Worm (Caenorhabditis elegans): ENCODE data around the gene C04E12.4.

ce11 chrV:3333334-3333733 lies 29.2 kb upstream of the C04E12.4 start, which contains the start of gene C17B7.5:
- no peak for TF ChIP-seq ztf-29 (GFP tag; IDR thresholded peaks at IDR 0.05)
- no peak for TF ChIP-seq ztf-23 (GFP tag; IDR thresholded peaks at IDR 0.05)
- no peak for TF ChIP-seq ref-1 (GFP tag; conservative IDR thresholded peaks at IDR 0.05)
- TF ChIP-seq klf-2 (GFP tag; conservative IDR thresholded peaks at IDR 0.05), result no peak
